Worm (Caenorhabditis elegans) whole organism, L1 larva: ENCODE results near the gene aka-1.

Source experiments
- F16B12.6 ChIP-seq: fragments of 150-350 bp; optimal IDR thresholded peaks from 2 replicates; lab custom pipeline; 2014; ENCODE audit warnings: missing biosample characterization, missing genetic modification characterization
- aha-1 ChIP-seq: fragments of 150-350 bp; optimal IDR thresholded peaks from 2 replicates; lab custom pipeline; 2014; ENCODE audit warnings: missing biosample characterization, missing genetic modification characterization
- alr-1 ChIP-seq: fragments of 200-800 bp; sonication (Bioruptor generic); optimal IDR thresholded peaks from 2 replicates; lab custom pipeline; 2018; ENCODE audit warnings: borderline replicate concordance, mild to moderate bottlenecking, missing genetic modification characterization, missing compliant biosample characterization
- blmp-1 ChIP-seq: fragments of 150-350 bp; optimal IDR thresholded peaks from 2 replicates; lab custom pipeline; 2014; ENCODE audit warnings: missing biosample characterization, missing genetic modification characterization
- ceh-8 ChIP-seq: fragments of 200-800 bp; sonication (Bioruptor generic); optimal IDR thresholded peaks from 2 replicates; lab custom pipeline; 2018; ENCODE audit warnings: mild to moderate bottlenecking, missing genetic modification characterization, moderate library complexity, missing compliant biosample characterization
- ceh-82 ChIP-seq, 3 experiments: fragments of 150-350 bp in 1 of 3; sonication (generic microtip) in 2 of 3; optimal IDR thresholded peaks; 2 replicates each; lab custom pipeline; 2014 to 2017; ENCODE audit warnings: missing biosample characterization in 3 of 3, missing genetic modification characterization in 3 of 3
- ceh-88 ChIP-seq: fragments of 200-800 bp; sonication (Bioruptor generic); IDR thresholded peaks from 2 replicates; pipeline ENCODE4 v1.3.6; 2022; ENCODE audit warnings: missing genetic modification characterization, missing compliant biosample characterization
- ces-1 ChIP-seq: fragments of 150-350 bp; optimal IDR thresholded peaks from 2 replicates; lab custom pipeline; 2014; ENCODE audit warnings: missing biosample characterization, missing genetic modification reagents, missing genetic modification characterization
- dsc-1 ChIP-seq: sonication (generic microtip); optimal IDR thresholded peaks from 2 replicates; lab custom pipeline; 2016; ENCODE audit warnings: mild to moderate bottlenecking, missing genetic modification characterization, missing compliant biosample characterization
- efl-1 ChIP-seq, 4 experiments: fragments of 150-350 bp; optimal IDR thresholded peaks in 3 of 4; peaks in 1 of 4; 1 replicate in 1 of 4; 2 replicates in 3 of 4; lab custom pipeline; 2014; ENCODE audit warnings: missing biosample characterization in 2 of 4, missing genetic modification characterization in 2 of 4, missing genetic modification reagents in 2 of 4
- efl-3 ChIP-seq: fragments of 200-800 bp; sonication (Bioruptor generic); optimal IDR thresholded peaks from 2 replicates; lab custom pipeline; 2018; ENCODE audit warnings: mild to moderate bottlenecking, missing genetic modification characterization, missing compliant biosample characterization
- egl-27 ChIP-seq, 2 experiments: fragments of 150-350 bp in 1 of 2; sonication (generic microtip); optimal IDR thresholded peaks; 3 replicates each; lab custom pipeline; 2017 to 2018; ENCODE audit warnings: missing biosample characterization in 2 of 2, missing genetic modification characterization in 2 of 2, missing genetic modification reagents in 2 of 2
- elt-2 ChIP-seq: sonication (generic microtip); optimal IDR thresholded peaks from 2 replicates; lab custom pipeline; 2016; ENCODE audit warnings: missing genetic modification characterization, mild to moderate bottlenecking, inconsistent platforms, missing compliant biosample characterization, missing genetic modification reagents
- elt-3 ChIP-seq, 6 experiments: fragments of 150-350 bp in 1 of 6; sonication (generic microtip); optimal IDR thresholded peaks; 2 replicates each; lab custom pipeline; 2017 to 2018; ENCODE audit warnings: missing biosample characterization in 6 of 6, missing genetic modification characterization in 6 of 6, inconsistent platforms in 1 of 6
- ets-5 ChIP-seq: fragments of 200-800 bp; sonication (Bioruptor generic); IDR thresholded peaks from 2 replicates; pipeline ENCODE4 v1.3.6; 2022; ENCODE audit warnings: missing genetic modification characterization, missing compliant biosample characterization
- fkh-10 ChIP-seq: sonication (generic microtip); optimal IDR thresholded peaks from 2 replicates; lab custom pipeline; 2017; ENCODE audit warnings: missing biosample characterization, missing genetic modification reagents, missing genetic modification characterization
- fkh-4 ChIP-seq: sonication (generic microtip); optimal IDR thresholded peaks from 2 replicates; lab custom pipeline; 2016; ENCODE audit warnings: missing compliant biosample characterization, missing genetic modification characterization, borderline replicate concordance
- fkh-8 ChIP-seq: sonication (generic microtip); optimal IDR thresholded peaks from 2 replicates; lab custom pipeline; 2016; ENCODE audit warnings: mild to moderate bottlenecking, missing genetic modification characterization, missing compliant biosample characterization
- grh-1 ChIP-seq: fragments of 200-800 bp; sonication (Bioruptor generic); IDR thresholded peaks from 2 replicates; pipeline ENCODE4 v1.3.6; 2022; ENCODE audit warnings: missing genetic modification reagents, missing genetic modification characterization, missing compliant biosample characterization
- hlh-17 ChIP-seq: fragments of 200-800 bp; sonication (Bioruptor generic); optimal IDR thresholded peaks from 2 replicates; lab custom pipeline; 2018; ENCODE audit warnings: missing genetic modification characterization, mild to moderate bottlenecking, missing compliant biosample characterization, moderate library complexity, borderline replicate concordance
- hlh-4 ChIP-seq: sonication (generic microtip); optimal IDR thresholded peaks from 2 replicates; lab custom pipeline; 2016; ENCODE audit warnings: mild to moderate bottlenecking, missing genetic modification characterization, missing compliant biosample characterization
- lin-13 ChIP-seq: fragments of 150-350 bp; optimal IDR thresholded peaks from 2 replicates; lab custom pipeline; 2014; ENCODE audit warnings: missing biosample characterization, missing genetic modification reagents, missing genetic modification characterization
- lin-14 ChIP-seq: fragments of 200-800 bp; sonication (Bioruptor generic); optimal IDR thresholded peaks from 2 replicates; lab custom pipeline; 2018; ENCODE audit warnings: mild to moderate bottlenecking, missing genetic modification characterization, moderate library complexity, missing compliant biosample characterization
- lin-35 ChIP-seq, 2 experiments: fragments of 150-350 bp; optimal IDR thresholded peaks; 2 replicates each; lab custom pipeline; 2014; ENCODE audit warnings: missing biosample characterization in 2 of 2, missing genetic modification characterization in 2 of 2, missing genetic modification reagents in 2 of 2
- lsy-2 ChIP-seq, 2 experiments: fragments of 150-350 bp; optimal IDR thresholded peaks; 2 replicates each; lab custom pipeline; 2014; ENCODE audit warnings: missing biosample characterization in 2 of 2, missing genetic modification characterization in 2 of 2
- mdl-1 ChIP-seq, 2 experiments: fragments of 150-350 bp; optimal IDR thresholded peaks; 2 replicates each; lab custom pipeline; 2014 to 2017; ENCODE audit warnings: missing biosample characterization in 2 of 2, missing genetic modification characterization in 2 of 2, inconsistent platforms in 1 of 2
- mef-2 ChIP-seq: fragments of 150-350 bp; optimal IDR thresholded peaks from 2 replicates; lab custom pipeline; 2014; ENCODE audit warnings: missing biosample characterization, missing genetic modification characterization
- nhr-12 ChIP-seq: sonication (generic microtip); optimal IDR thresholded peaks from 2 replicates; lab custom pipeline; 2017; ENCODE audit warnings: missing biosample characterization, missing genetic modification characterization
- nhr-237 ChIP-seq: fragments of 150-350 bp; optimal IDR thresholded peaks from 2 replicates; lab custom pipeline; 2014; ENCODE audit warnings: missing biosample characterization, missing genetic modification characterization
- nhr-71 ChIP-seq: sonication (generic microtip); optimal IDR thresholded peaks from 2 replicates; lab custom pipeline; 2016; ENCODE audit warnings: mild to moderate bottlenecking, missing genetic modification characterization, moderate library complexity, missing compliant biosample characterization
- nhr-84 ChIP-seq: sonication (generic microtip); optimal IDR thresholded peaks from 2 replicates; lab custom pipeline; 2017; ENCODE audit warnings: missing biosample characterization, missing genetic modification characterization
- nhr-85 ChIP-seq: sonication (generic microtip); peaks from one replicate; lab custom pipeline; 2016; ENCODE audit warnings: missing genetic modification characterization, inconsistent platforms, missing compliant biosample characterization
- pag-3 ChIP-seq: sonication (generic microtip); optimal IDR thresholded peaks from 2 replicates; lab custom pipeline; 2017; ENCODE audit warnings: missing genetic modification characterization, mild to moderate bottlenecking, missing compliant biosample characterization, antibody characterized with exemption, borderline replicate concordance; ENCODE audit not compliant: insufficient read depth
- pax-3 ChIP-seq: fragments of 200-800 bp; sonication (Bioruptor generic); optimal IDR thresholded peaks from 2 replicates; lab custom pipeline; 2018; ENCODE audit warnings: mild to moderate bottlenecking, missing genetic modification characterization, moderate library complexity, missing compliant biosample characterization
- rnt-1 ChIP-seq: sonication (generic microtip); optimal IDR thresholded peaks from 2 replicates; lab custom pipeline; 2016; ENCODE audit warnings: mild to moderate bottlenecking, missing genetic modification characterization, moderate library complexity, missing compliant biosample characterization
- skn-1 ChIP-seq: fragments of 150-350 bp; optimal IDR thresholded peaks from 2 replicates; lab custom pipeline; 2014; ENCODE audit warnings: missing biosample characterization, missing genetic modification characterization
- sptf-1 ChIP-seq: fragments of 150-350 bp; optimal IDR thresholded peaks from 2 replicates; lab custom pipeline; 2014; ENCODE audit warnings: missing biosample characterization, missing genetic modification characterization
- tbx-2 ChIP-seq: sonication (generic microtip); optimal IDR thresholded peaks from 2 replicates; lab custom pipeline; 2016; ENCODE audit warnings: missing genetic modification characterization, missing compliant biosample characterization
- unc-130 ChIP-seq: fragments of 150-350 bp; optimal IDR thresholded peaks from 2 replicates; lab custom pipeline; 2017; ENCODE audit warnings: missing biosample characterization, missing genetic modification characterization, inconsistent platforms
- unc-62 ChIP-seq: fragments of 150-350 bp; optimal IDR thresholded peaks from 2 replicates; lab custom pipeline; 2014; ENCODE audit warnings: missing biosample characterization, missing genetic modification reagents, missing genetic modification characterization
- zip-4 ChIP-seq: fragments of 200-800 bp; sonication (Bioruptor generic); optimal IDR thresholded peaks from 2 replicates; lab custom pipeline; 2018; ENCODE audit warnings: mild to moderate bottlenecking, missing genetic modification characterization, moderate library complexity, missing compliant biosample characterization

The aka-1 gene

ce11 chrII:7489605-7490004 lies 11.3 kb upstream of the aka-1 start, which contains the start of gene D1022.9:
D1022.9 (minus strand) TSS chrII:7489705.
- no peak for TF ChIP-seq dsc-1
- TF ChIP-seq ceh-88 (GFP tag; lab: Robert Waterston, UW), result no peak
- no peak for TF ChIP-seq egl-27 (tag; optimal IDR thresholded peaks at IDR 0.05; lab: Kevin White, UChicago)
- no peak for TF ChIP-seq nhr-71
- TF ChIP-seq alr-1 (tag; lab: Kevin White, UChicago), result no peak

ce11 chrII:7483009-7483408 lies 4.7 kb upstream of the aka-1 start, which contains the start of gene cah-2:
cah-2 (minus strand) TSS chrII:7483109.
- no peak for TF ChIP-seq nhr-85 (tag; lab: Kevin White, UChicago)
- TF ChIP-seq grh-1 (GFP tag; lab: Robert Waterston, UW), result no peak
- no peak for TF ChIP-seq nhr-71
- no peak for TF ChIP-seq mef-2
- no peak for TF ChIP-seq elt-2
- no peak for TF ChIP-seq lsy-2 (tag; optimal IDR thresholded peaks at IDR 0.05; lab: Kevin White, UChicago)
- no peak for TF ChIP-seq ceh-8 (GFP tag; lab: Kevin White, UChicago)
- TF ChIP-seq nhr-237 (tag; lab: Kevin White, UChicago), result no peak
- TF ChIP-seq nhr-84 (tag; lab: Kevin White, UChicago), result no peak
- no peak for TF ChIP-seq hlh-4 (tag; lab: Kevin White, UChicago)
- no peak for TF ChIP-seq skn-1 (tag; lab: Kevin White, UChicago)
- no peak for TF ChIP-seq unc-130 (tag; lab: Kevin White, UChicago)
- TF ChIP-seq lin-14 (GFP tag; lab: Kevin White, UChicago), result no peak
- TF ChIP-seq fkh-8 (tag; lab: Kevin White, UChicago), result no peak
- no peak for TF ChIP-seq alr-1 (tag; lab: Kevin White, UChicago)
- no peak for TF ChIP-seq dsc-1
- TF ChIP-seq ets-5 (GFP tag; lab: Robert Waterston, UW), result no peak
- TF ChIP-seq aha-1, result no peak
- no peak for TF ChIP-seq lin-35 (GFP tag; optimal IDR thresholded peaks at IDR 0.05; lab: Kevin White, UChicago)

ce11 chrII:7469318-7469717 lies 9.0 kb downstream of the aka-1 start:
- TF ChIP-seq mdl-1 (tag; optimal IDR thresholded peaks at IDR 0.05; lab: Kevin White, UChicago), result no peak
- TF ChIP-seq fkh-10 (GFP tag; lab: Kevin White, UChicago), result peak; percentile 96
- no peak for TF ChIP-seq hlh-17 (GFP tag; lab: Kevin White, UChicago)
- TF ChIP-seq efl-3 (GFP tag; lab: Kevin White, UChicago), result no peak
- peak; percentile 47 for TF ChIP-seq lin-14 (GFP tag; lab: Kevin White, UChicago)
- TF ChIP-seq F16B12.6 (tag; lab: Kevin White, UChicago), result no peak
- no peak for TF ChIP-seq tbx-2 (tag; lab: Kevin White, UChicago)
- no peak for TF ChIP-seq elt-3 (tag; optimal IDR thresholded peaks at IDR 0.05; lab: Kevin White, UChicago)
- peak; percentile 40 for TF ChIP-seq ces-1 (GFP tag; lab: Kevin White, UChicago)
- no peak for TF ChIP-seq efl-1 (optimal IDR thresholded peaks at IDR 0.05; lab: Kevin White, UChicago)
- TF ChIP-seq efl-1 (GFP tag; optimal IDR thresholded peaks at IDR 0.05 in 1 of 2; lab: Kevin White, UChicago), result peak in 1 of 2 experiments; percentile 22

ce11 chrII:7465519-7465918 lies 12.8 kb downstream of the aka-1 start, which contains the start of gene sro-1:
sro-1 (minus strand) TSS chrII:7465619.
- TF ChIP-seq ceh-82 (tag; optimal IDR thresholded peaks at IDR 0.05; lab: Kevin White, UChicago) (no peak), unc-62 (no peak), fkh-4 (tag; lab: Kevin White, UChicago) (no peak), nhr-12 (tag; lab: Kevin White, UChicago) (no peak), pag-3 (tag; lab: Kevin White, UChicago) (no peak), aha-1 (no peak), grh-1 (GFP tag; lab: Robert Waterston, UW) (no peak), blmp-1 (no peak), tbx-2 (tag; lab: Kevin White, UChicago) (no peak), F16B12.6 (tag; lab: Kevin White, UChicago) (no peak), pax-3 (no peak), rnt-1 (tag; lab: Kevin White, UChicago) (no peak), sptf-1 (tag; lab: Kevin White, UChicago) (no peak), zip-4 (GFP tag; lab: Kevin White, UChicago) (no peak), lin-13 (GFP tag; lab: Kevin White, UChicago) (no peak)
